Fruit fly (Drosophila melanogaster) S2 (cell line): ENCODE data around the gene al.
A peak's percentile ranks its signal among the peaks of the same experiment; 100 is the strongest.

Experiments
- CG8478 ChIP-seq: fragments of >200 bp; optimal IDR thresholded peaks from 2 replicates; lab custom pipeline; 2018
- CTCF ChIP-seq, 2 experiments: fragments of >200 bp; optimal IDR thresholded peaks; 2 replicates each; lab custom pipeline; 2018

DNA sequence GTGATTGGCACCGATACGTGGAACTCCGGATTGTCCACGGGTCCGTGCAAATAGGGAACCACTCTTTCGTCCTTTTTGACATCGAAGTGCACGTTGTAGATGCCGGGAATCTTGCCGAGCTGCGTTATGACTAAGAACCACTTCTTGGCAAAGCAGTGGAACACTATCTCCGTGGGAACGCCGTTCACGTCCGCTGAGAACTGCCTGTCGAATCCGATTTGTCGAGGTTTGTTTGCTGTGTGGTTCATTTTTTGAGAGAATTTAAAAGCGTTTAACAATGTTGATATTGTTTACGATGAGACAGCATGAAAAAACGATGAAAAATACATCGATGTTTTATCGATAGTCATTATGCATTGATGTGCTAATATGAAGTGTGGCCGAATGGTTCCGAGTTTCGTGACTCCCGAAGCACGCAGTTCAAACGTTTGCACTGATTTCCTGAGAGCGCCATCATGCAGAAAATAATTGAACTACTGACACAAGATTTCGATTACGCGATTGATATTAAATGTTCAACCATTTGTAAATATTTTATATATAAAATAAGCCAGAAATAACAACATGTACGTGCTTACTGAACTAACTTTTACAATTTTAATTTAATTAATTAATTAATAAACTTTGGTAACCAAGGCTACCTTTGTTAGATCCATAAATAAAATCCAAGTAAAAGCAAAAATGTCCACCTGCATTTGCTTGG lies 43.4 kb downstream of the al start, which contains the start of the genes CG11885 and CG13692:
- TF ChIP-seq CTCF (optimal IDR thresholded peaks at IDR 0.05; lab: Kevin White, UChicago) (peak; percentile 92 to 94), CG8478 (lab: Kevin White, UChicago) (no peak)
